Worm (Caenorhabditis elegans) whole organism, L4/young adult: Measurements from ENCODE around the gene srh-100.

Experiments
- W03F9.2 ChIP-seq: fragments of 150-350 bp; optimal IDR thresholded peaks from 2 replicates; lab custom pipeline; 2014; ENCODE audit warnings: missing biosample characterization, missing genetic modification characterization
- dao-5 ChIP-seq: sonication (generic microtip); optimal IDR thresholded peaks from 2 replicates; lab custom pipeline; 2016; ENCODE audit warnings: missing genotype, missing genetic modification characterization, moderate library complexity, missing compliant biosample characterization
- him-1 ChIP-seq: sonication (generic microtip); optimal IDR thresholded peaks from 2 replicates; lab custom pipeline; 2016; ENCODE audit warnings: missing genotype, missing genetic modification reagents, missing genetic modification characterization, missing compliant biosample characterization

srh-100 gene

DNA sequence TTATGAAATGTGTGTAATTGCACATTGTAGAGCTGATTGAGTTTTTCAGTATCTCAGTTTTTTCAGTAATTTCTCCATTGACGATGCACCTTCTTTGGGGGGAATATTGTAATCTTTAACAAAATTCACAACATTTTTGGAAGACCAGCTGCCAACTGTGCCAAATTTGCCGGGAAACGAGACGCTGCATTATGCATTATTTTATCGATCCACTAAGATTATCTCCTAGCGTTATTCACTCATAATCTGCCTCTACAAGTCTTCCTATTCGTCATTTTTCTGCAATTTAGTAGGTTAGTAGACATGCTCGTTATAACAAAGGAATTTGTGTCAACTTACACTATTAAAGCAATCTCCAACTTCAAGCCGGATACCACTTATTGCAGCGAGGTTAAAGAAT lies 17.2 kb upstream of the srh-100 start, which contains the start of the genes sdz-12 and bath-31:
Gene sdz-12, minus strand, starts transcription at position 101 of the 400 bp plus-strand sequence.
Gene bath-31, plus strand, starts transcription at position 251 of the 400 bp plus-strand sequence.
- TF ChIP-seq him-1 (no peak), W03F9.2 (tag; lab: Kevin White, UChicago) (no peak), dao-5 (tag; lab: Kevin White, UChicago) (no peak)

ce11 chrII:3727996-3728395 lies 13.5 kb upstream of the srh-100 start, which contains the start of gene C46E10.8:
Gene C46E10.8 (minus strand): TSS chrII:3728096.
- TF ChIP-seq dao-5 (tag; lab: Kevin White, UChicago) (no peak), him-1 (no peak), W03F9.2 (tag; lab: Kevin White, UChicago) (no peak)

- no peak for TF ChIP-seq dao-5 (tag; lab: Kevin White, UChicago)
- TF ChIP-seq W03F9.2 (tag; lab: Kevin White, UChicago) = no peak
- no peak for TF ChIP-seq him-1
These were observed 9.8 kb upstream of the srh-100 start, which contains the start of gene C46E10.1 for ce11 chrII:3724175-3724715. Gene C46E10.1 (plus strand): TSS chrII:3724225.

DNA sequence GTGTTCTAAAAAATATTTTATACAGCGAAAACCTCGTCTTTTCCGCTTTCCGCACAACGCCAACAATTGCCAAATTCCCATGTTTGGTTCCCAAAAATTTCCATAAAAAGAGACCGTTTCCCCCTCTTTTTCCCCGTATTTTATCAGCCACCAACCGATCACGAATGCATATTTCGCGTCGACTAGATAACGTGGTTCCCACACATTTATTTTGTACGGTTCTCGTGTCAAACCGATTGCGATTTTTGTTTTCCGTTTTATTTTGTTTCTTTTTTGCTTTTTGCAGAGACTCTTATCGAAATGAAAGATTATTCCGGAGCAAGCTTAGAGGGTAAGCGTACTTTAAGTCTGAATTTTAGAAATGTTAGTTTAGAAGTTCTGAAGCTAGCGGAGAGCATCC lies 6.5 kb upstream of the srh-100 start, which contains the start of gene C46E10.3:
Gene C46E10.3, plus strand, starts transcription at position 301 of the 400 bp plus-strand sequence.
- no peak for TF ChIP-seq W03F9.2 (tag; lab: Kevin White, UChicago)
- no peak for TF ChIP-seq dao-5 (tag; lab: Kevin White, UChicago)
- no peak for TF ChIP-seq him-1

- TF ChIP-seq W03F9.2 (tag; lab: Kevin White, UChicago) = no peak
- TF ChIP-seq dao-5 (tag; lab: Kevin White, UChicago) = no peak
- no peak for TF ChIP-seq him-1
These were observed 2.5 kb upstream of the srh-100 start, which contains the start of gene fbxc-52 for ce11 chrII:3716961-3717360. Gene fbxc-52 (plus strand): TSS chrII:3717261.

DNA sequence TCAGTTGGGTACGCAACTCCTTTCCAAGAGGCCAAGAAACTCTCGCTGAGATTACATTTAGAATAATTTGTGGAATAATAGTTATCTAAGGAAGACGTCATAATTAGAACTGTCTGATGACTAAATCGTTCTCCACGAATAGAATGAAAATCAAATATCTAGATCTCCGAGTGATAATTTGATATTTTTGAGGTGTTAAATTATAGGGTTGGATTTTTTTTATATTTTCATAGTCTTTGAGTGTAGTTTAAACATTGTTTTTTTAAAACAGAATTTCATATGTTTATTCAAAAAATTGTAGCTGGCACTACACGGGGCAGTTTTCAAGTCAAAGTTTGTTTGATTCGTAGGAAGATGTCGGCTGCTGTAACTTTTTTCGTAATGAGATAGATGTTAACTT lies 2.0 kb upstream of the srh-100 start, which contains the start of gene srh-99:
Gene srh-99, minus strand, starts transcription at position 101 of the 400 bp plus-strand sequence.
- no peak for TF ChIP-seq W03F9.2 (tag; lab: Kevin White, UChicago)
- TF ChIP-seq him-1 = no peak
- no peak for TF ChIP-seq dao-5 (tag; lab: Kevin White, UChicago)

- TF ChIP-seq dao-5 (tag; lab: Kevin White, UChicago) (no peak), W03F9.2 (tag; lab: Kevin White, UChicago) (no peak), him-1 (no peak)
These were observed 3.4 kb downstream of the srh-100 start, which contains the start of gene fbxc-53 for ce11 chrII:3711047-3711446. Gene fbxc-53 (plus strand): TSS chrII:3711291.

ce11 chrII:3709255-3709654 lies 5.2 kb downstream of the srh-100 start, which contains the start of gene srx-110:
Gene srx-110 (plus strand): TSS chrII:3709555.
- no peak for TF ChIP-seq W03F9.2 (tag; lab: Kevin White, UChicago)
- no peak for TF ChIP-seq dao-5 (tag; lab: Kevin White, UChicago)
- no peak for TF ChIP-seq him-1

DNA sequence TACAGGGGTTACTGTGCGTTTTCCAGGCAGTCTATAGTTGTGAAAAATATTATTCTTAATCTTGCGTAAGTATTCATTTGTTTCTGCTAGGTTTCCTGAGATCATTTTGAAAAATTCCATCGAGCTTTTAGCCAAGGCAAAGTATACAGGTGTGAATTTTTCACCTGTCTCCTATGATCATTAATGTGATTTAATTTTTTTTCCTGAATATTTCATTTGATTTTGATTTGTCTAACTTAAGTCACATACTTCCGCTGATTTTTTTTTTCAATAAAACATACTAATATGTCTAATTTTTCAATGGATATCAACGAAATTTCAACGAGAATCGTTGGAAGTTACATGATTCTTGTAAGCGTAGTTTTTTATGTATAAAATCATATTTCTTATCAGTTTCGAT lies 9.2 kb downstream of the srh-100 start, which contains the start of gene srx-108:
Gene srx-108, plus strand, starts transcription at position 301 of the 400 bp plus-strand sequence.
- TF ChIP-seq W03F9.2 (tag; lab: Kevin White, UChicago) = no peak
- TF ChIP-seq dao-5 (tag; lab: Kevin White, UChicago) = no peak
- TF ChIP-seq him-1 = no peak

- TF ChIP-seq dao-5 (tag; lab: Kevin White, UChicago) = no peak
- no peak for TF ChIP-seq W03F9.2 (tag; lab: Kevin White, UChicago)
- no peak for TF ChIP-seq him-1
These were observed 13.2 kb downstream of the srh-100 start, which contains the start of gene srx-105 for ce11 chrII:3701305-3701704. Gene srx-105 (minus strand): TSS chrII:3701405.

DNA sequence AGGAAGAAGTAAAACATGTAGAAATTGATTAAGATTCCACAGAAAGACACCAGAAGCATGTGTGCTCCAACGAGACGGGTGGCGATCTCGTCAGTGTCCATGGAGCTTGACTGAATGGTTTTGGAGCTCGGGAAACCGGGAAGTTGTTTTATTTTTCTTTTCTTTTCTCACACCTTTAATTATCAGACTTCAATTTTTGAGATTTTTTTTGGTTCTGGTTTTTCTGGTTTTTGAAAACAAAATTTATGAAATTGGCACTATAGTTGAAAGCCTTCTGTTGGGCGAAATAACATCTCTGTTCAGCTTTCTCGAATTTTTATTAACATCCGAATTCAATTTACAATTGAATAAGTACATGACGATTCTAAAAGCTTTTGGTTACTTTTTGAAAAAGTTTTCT lies 14.9 kb downstream of the srh-100 start, which contains the start of gene srx-104:
Gene srx-104, minus strand, starts transcription at position 101 of the 400 bp plus-strand sequence.
- TF ChIP-seq W03F9.2 (tag; lab: Kevin White, UChicago) (no peak), dao-5 (tag; lab: Kevin White, UChicago) (no peak), him-1 (no peak)

DNA sequence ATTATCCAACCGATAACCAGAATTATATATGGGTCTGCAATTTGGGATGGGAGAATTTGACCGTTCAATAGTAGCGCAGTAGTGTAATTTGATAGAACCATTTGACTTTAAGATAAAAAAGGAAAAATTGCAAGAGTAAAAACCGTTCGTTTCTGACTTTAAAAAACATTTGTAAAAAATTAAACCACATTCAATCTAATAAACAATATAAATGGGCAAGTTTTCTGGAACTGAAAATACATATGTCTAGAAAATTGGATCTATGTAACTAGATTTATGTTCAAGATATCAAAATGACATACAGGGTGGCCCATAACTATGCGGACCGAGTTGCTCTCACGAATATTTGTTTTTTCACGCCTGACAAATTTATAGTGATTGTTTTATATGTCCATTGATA lies 19.8 kb downstream of the srh-100 start, which contains the start of gene srx-102:
Gene srx-102, minus strand, starts transcription at position 101 of the 400 bp plus-strand sequence.
- TF ChIP-seq dao-5 (tag; lab: Kevin White, UChicago) = no peak
- no peak for TF ChIP-seq W03F9.2 (tag; lab: Kevin White, UChicago)
- TF ChIP-seq him-1 = no peak

ce11 chrII:3690646-3691045 lies 23.8 kb downstream of the srh-100 start, which contains the start of gene srx-101:
Gene srx-101 (minus strand): TSS chrII:3690746.
- no peak for TF ChIP-seq dao-5 (tag; lab: Kevin White, UChicago)
- TF ChIP-seq him-1 = no peak
- no peak for TF ChIP-seq W03F9.2 (tag; lab: Kevin White, UChicago)

ce11 chrII:3688333-3688732 lies 26.2 kb downstream of the srh-100 start, which contains the start of gene ifas-1:
Gene ifas-1 (minus strand): TSS chrII:3688719.
- no peak for TF ChIP-seq W03F9.2 (tag; lab: Kevin White, UChicago)
- no peak for TF ChIP-seq dao-5 (tag; lab: Kevin White, UChicago)
- no peak for TF ChIP-seq him-1
